Fruit fly (Drosophila melanogaster) whole organism, prepupa: ENCODE data around the gene CG34284.

Experiments used
- Blimp-1 ChIP-seq: fragments of 200-800 bp; sonication (Bioruptor generic); optimal IDR thresholded peaks from 3 replicates; lab custom pipeline; 2017; ENCODE audit warnings: missing biosample characterization, missing genetic modification characterization, mild to moderate bottlenecking, moderate library complexity, missing genetic modification reagents
- CG10631 ChIP-seq: fragments of 200-800 bp; sonication (Bioruptor generic); optimal IDR thresholded peaks from 2 replicates; lab custom pipeline; 2016; ENCODE audit warnings: missing biosample characterization, missing genetic modification characterization
- CG10669 ChIP-seq: fragments of 200-800 bp; sonication (Bioruptor generic); optimal IDR thresholded peaks from 3 replicates; lab custom pipeline; 2018; ENCODE audit warnings: missing biosample characterization, mild to moderate bottlenecking, missing genetic modification characterization, moderate library complexity
- CG11294 ChIP-seq: fragments of 200-800 bp; sonication (Bioruptor generic); IDR thresholded peaks from 2 replicates; pipeline ENCODE4 v1.3.6; 2022; ENCODE audit warnings: missing biosample characterization, missing genetic modification characterization
- CG11762 ChIP-seq: fragments of 200-800 bp; sonication (Bioruptor generic); optimal IDR thresholded peaks from 3 replicates; lab custom pipeline; 2016; ENCODE audit warnings: missing biosample characterization, missing genetic modification characterization; ENCODE audit not compliant: insufficient read depth
- CG15336 ChIP-seq: fragments of 200-800 bp; sonication (Bioruptor generic); IDR thresholded peaks from 2 replicates; pipeline ENCODE4 v1.3.6; 2022; ENCODE audit warnings: missing biosample characterization, missing genetic modification characterization
- CG3032 ChIP-seq: fragments of 200-800 bp; optimal IDR thresholded peaks from 2 replicates; lab custom pipeline; 2019; ENCODE audit warnings: missing biosample characterization, mild to moderate bottlenecking, missing genetic modification characterization, moderate library complexity
- CG31627 ChIP-seq: fragments of 200-800 bp; sonication (Bioruptor generic); optimal IDR thresholded peaks from 3 replicates; lab custom pipeline; 2016; ENCODE audit warnings: missing biosample characterization, missing genetic modification characterization
- CG32006 ChIP-seq: fragments of 200-800 bp; sonication (Bioruptor generic); optimal IDR thresholded peaks from 3 replicates; lab custom pipeline; 2017; ENCODE audit warnings: missing biosample characterization, mild to moderate bottlenecking, missing genetic modification characterization
- CG34406 ChIP-seq: fragments of 200-800 bp; sonication (Bioruptor generic); optimal IDR thresholded peaks from 3 replicates; lab custom pipeline; 2016; ENCODE audit warnings: missing biosample characterization, missing genetic modification characterization
- CG4318 ChIP-seq: fragments of 200-800 bp; sonication (Bioruptor generic); optimal IDR thresholded peaks from 3 replicates; lab custom pipeline; 2017; ENCODE audit warnings: missing biosample characterization, mild to moderate bottlenecking, missing genetic modification characterization
- CG6163 ChIP-seq: fragments of 200-800 bp; sonication (Bioruptor generic); IDR thresholded peaks from 3 replicates; pipeline ENCODE4 v1.3.6; 2022; ENCODE audit warnings: missing biosample characterization, missing genetic modification characterization
- CG6276 ChIP-seq: fragments of 200-800 bp; sonication (Bioruptor generic); optimal IDR thresholded peaks from 2 replicates; lab custom pipeline; 2017; ENCODE audit warnings: missing biosample characterization, mild to moderate bottlenecking, missing genetic modification characterization
- CG6808 ChIP-seq: fragments of 200-800 bp; sonication (Bioruptor generic); optimal IDR thresholded peaks from 3 replicates; lab custom pipeline; 2017; ENCODE audit warnings: missing biosample characterization, missing genetic modification characterization, mild to moderate bottlenecking, moderate library complexity, missing genetic modification reagents
- CG6854 ChIP-seq: fragments of 200-800 bp; sonication (Bioruptor generic); optimal IDR thresholded peaks from 2 replicates; lab custom pipeline; 2017; ENCODE audit warnings: missing biosample characterization, mild to moderate bottlenecking, missing genetic modification characterization
- CG7368 ChIP-seq: fragments of 200-800 bp; sonication (Bioruptor generic); optimal IDR thresholded peaks from 3 replicates; lab custom pipeline; 2016; ENCODE audit warnings: missing biosample characterization, missing genetic modification characterization
- CG8119 ChIP-seq: fragments of 200-800 bp; sonication (Bioruptor generic); IDR thresholded peaks from 3 replicates; pipeline ENCODE4 v1.3.6; 2022; ENCODE audit warnings: missing biosample characterization, missing genetic modification characterization
- CG8319 ChIP-seq: fragments of 200-800 bp; sonication (Bioruptor generic); optimal IDR thresholded peaks from 3 replicates; lab custom pipeline; 2016; ENCODE audit warnings: missing biosample characterization, missing genetic modification characterization
- Eip78C ChIP-seq: fragments of 200-800 bp; sonication (Bioruptor generic); peaks from one replicate; lab custom pipeline; 2016; ENCODE audit warnings: missing biosample characterization, missing genetic modification characterization
- Eip93F ChIP-seq: fragments of 200-800 bp; sonication (Bioruptor generic); optimal IDR thresholded peaks from 2 replicates; lab custom pipeline; 2016; ENCODE audit warnings: missing biosample characterization, mild to moderate bottlenecking, missing genetic modification characterization
- Ets96B ChIP-seq: fragments of 200-800 bp; optimal IDR thresholded peaks from 2 replicates; lab custom pipeline; 2019; ENCODE audit warnings: missing biosample characterization, mild to moderate bottlenecking, missing genetic modification characterization, moderate library complexity
- Gug ChIP-seq: fragments of 200-800 bp; sonication (Bioruptor generic); IDR thresholded peaks from 2 replicates; pipeline ENCODE4 v1.3.6; 2022; ENCODE audit warnings: missing biosample characterization, missing genetic modification characterization
- Hr38 ChIP-seq: sonication (Bioruptor generic); optimal IDR thresholded peaks from 2 replicates; lab custom pipeline; 2016; ENCODE audit warnings: missing biosample characterization, missing genetic modification characterization
- Hr39 ChIP-seq: fragments of 200-800 bp; sonication (Bioruptor generic); optimal IDR thresholded peaks from 2 replicates; lab custom pipeline; 2016; ENCODE audit warnings: missing biosample characterization, missing genetic modification characterization
- Met ChIP-seq: fragments of 200-800 bp; sonication (Bioruptor generic); optimal IDR thresholded peaks from 3 replicates; lab custom pipeline; 2016; ENCODE audit warnings: missing biosample characterization, missing genetic modification characterization
- OdsH ChIP-seq: fragments of 200-800 bp; sonication (Bioruptor generic); optimal IDR thresholded peaks from 3 replicates; lab custom pipeline; 2016; ENCODE audit warnings: missing biosample characterization, missing genetic modification characterization
- Smox ChIP-seq: fragments of 200-800 bp; sonication (Bioruptor generic); optimal IDR thresholded peaks from 3 replicates; lab custom pipeline; 2016; ENCODE audit warnings: missing biosample characterization, missing genetic modification characterization
- Sox15 ChIP-seq: fragments of 200-800 bp; sonication (Bioruptor generic); optimal IDR thresholded peaks from 3 replicates; lab custom pipeline; 2016; ENCODE audit warnings: missing biosample characterization, missing genetic modification characterization
- cyc ChIP-seq: fragments of 200-800 bp; sonication (Bioruptor generic); optimal IDR thresholded peaks from 3 replicates; lab custom pipeline; 2016; ENCODE audit warnings: missing biosample characterization, missing genetic modification characterization
- dac ChIP-seq: fragments of 200-800 bp; sonication (Bioruptor generic); optimal IDR thresholded peaks from 2 replicates; lab custom pipeline; 2017; ENCODE audit warnings: missing biosample characterization, mild to moderate bottlenecking, missing genetic modification characterization
- dsx ChIP-seq: fragments of 200-800 bp; optimal IDR thresholded peaks from 3 replicates; lab custom pipeline; 2019; ENCODE audit warnings: missing biosample characterization, mild to moderate bottlenecking, missing genetic modification characterization, moderate library complexity; ENCODE audit not compliant: poor library complexity, severe bottlenecking
- esn ChIP-seq: fragments of 200-800 bp; sonication (Bioruptor generic); optimal IDR thresholded peaks from 2 replicates; lab custom pipeline; 2016; ENCODE audit warnings: missing biosample characterization, mild to moderate bottlenecking, missing genetic modification characterization, moderate library complexity
- fd85E ChIP-seq: fragments of 200-800 bp; sonication (Bioruptor generic); optimal IDR thresholded peaks from 3 replicates; lab custom pipeline; 2016; ENCODE audit warnings: missing biosample characterization, missing genetic modification characterization
- fkh ChIP-seq: fragments of 200-800 bp; sonication (Bioruptor generic); optimal IDR thresholded peaks from 3 replicates; lab custom pipeline; 2017; ENCODE audit warnings: missing biosample characterization, mild to moderate bottlenecking, missing genetic modification characterization, moderate library complexity
- net ChIP-seq: fragments of 200-800 bp; sonication (Bioruptor generic); optimal IDR thresholded peaks from 3 replicates; lab custom pipeline; 2016; ENCODE audit warnings: missing biosample characterization, missing genetic modification characterization
- pdm3 ChIP-seq: fragments of 200-800 bp; sonication (Bioruptor generic); optimal IDR thresholded peaks from 3 replicates; lab custom pipeline; 2016; ENCODE audit warnings: missing biosample characterization, missing genetic modification characterization
- salr ChIP-seq, 2 experiments: fragments of 200-800 bp; sonication (Bioruptor generic); optimal IDR thresholded peaks; 3 replicates each; lab custom pipeline; 2016 to 2018; ENCODE audit warnings: missing biosample characterization in 2 of 2, missing genetic modification characterization in 2 of 2, mild to moderate bottlenecking in 1 of 2
- spab ChIP-seq: fragments of 200-800 bp; sonication (Bioruptor generic); optimal IDR thresholded peaks from 2 replicates; lab custom pipeline; 2017; ENCODE audit warnings: missing biosample characterization, mild to moderate bottlenecking, missing genetic modification characterization, missing genetic modification reagents
- ss ChIP-seq, 2 experiments: fragments of 200-800 bp; sonication (Bioruptor generic); optimal IDR thresholded peaks; 2 replicates in 1 of 2; 3 replicates in 1 of 2; lab custom pipeline; 2017 to 2018; ENCODE audit warnings: mild to moderate bottlenecking in 2 of 2, missing biosample characterization in 2 of 2, missing genetic modification characterization in 2 of 2, moderate library complexity in 1 of 2
- svp ChIP-seq: fragments of 200-800 bp; sonication (Bioruptor generic); peaks from one replicate; lab custom pipeline; 2016; ENCODE audit warnings: missing biosample characterization, missing genetic modification characterization
- topi ChIP-seq: fragments of 200-800 bp; sonication (Bioruptor generic); optimal IDR thresholded peaks from 3 replicates; lab custom pipeline; 2016; ENCODE audit warnings: missing biosample characterization, missing genetic modification characterization
- vri ChIP-seq: fragments of 200-800 bp; sonication (Bioruptor generic); optimal IDR thresholded peaks from 3 replicates; lab custom pipeline; 2016; ENCODE audit warnings: missing biosample characterization, mild to moderate bottlenecking, missing genetic modification characterization

The CG34284 gene

DNA sequence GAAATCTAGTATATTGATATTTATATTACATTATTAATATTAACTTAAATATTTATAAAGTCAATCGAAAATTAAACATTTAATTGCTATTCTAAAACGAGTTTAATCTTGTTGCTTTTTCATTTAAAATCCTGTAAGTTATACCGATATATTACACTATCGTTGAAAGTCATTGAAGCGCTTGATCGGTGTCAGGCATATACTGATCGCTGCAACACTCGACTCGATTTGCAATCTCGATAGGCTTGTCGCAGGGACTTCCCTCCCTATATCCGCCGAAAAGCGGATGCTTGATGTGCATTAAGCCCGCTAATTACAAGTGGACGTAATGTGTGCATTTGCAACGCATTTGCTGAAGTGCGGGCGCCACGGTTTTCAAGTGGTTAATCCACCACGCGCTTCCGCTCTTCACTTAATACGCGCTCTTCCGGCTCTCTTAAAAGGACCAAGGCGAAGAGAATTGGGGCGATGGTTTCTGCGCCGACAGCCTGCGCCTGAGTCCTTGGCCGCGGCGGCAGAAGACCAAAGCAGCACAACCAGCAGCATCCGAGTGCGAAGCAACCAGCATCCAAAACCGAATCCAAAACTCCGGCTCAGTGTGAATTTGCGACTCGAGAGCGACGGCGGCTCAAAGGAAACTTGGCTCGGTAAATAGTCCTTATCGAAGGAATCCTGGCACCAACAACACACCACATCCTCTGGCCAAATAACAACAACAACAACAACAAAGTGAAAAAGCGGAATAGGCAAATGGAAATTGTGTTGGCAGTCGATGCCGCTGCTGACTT, 26.4 kb upstream of the CG34284 start, which contains the start of gene CG42613 (continued):
- TF ChIP-seq OdsH (peak; percentile 40), dac (GFP tag; lab: Kevin White, UChicago) (peak; percentile 25), CG32006 (GFP tag; lab: Kevin White, UChicago) (peak; percentile 12), salr (GFP tag; optimal IDR thresholded peaks at IDR 0.05; lab: Kevin White, UChicago) (peak in 1 of 2 experiments; percentile 52), ss (GFP tag; optimal IDR thresholded peaks at IDR 0.05; lab: Kevin White, UChicago) (no peak), pdm3 (GFP tag; lab: Kevin White, UChicago) (peak; percentile 65), net (GFP tag; lab: Kevin White, UChicago) (peak; percentile 71), CG7368 (GFP tag; lab: Kevin White, UChicago) (peak; percentile 43), Sox15 (GFP tag; lab: Kevin White, UChicago) (no peak), CG15336 (GFP tag; lab: Robert Waterston, UW) (no peak), dsx (GFP tag; lab: Kevin White, UChicago) (no peak), esn (GFP tag; lab: Kevin White, UChicago) (peak; percentile 61), CG8119 (GFP tag; lab: Robert Waterston, UW) (no peak), CG6163 (GFP tag; lab: Robert Waterston, UW) (peak; percentile 77), fd85E (GFP tag; lab: Kevin White, UChicago) (peak; percentile 2), CG4318 (GFP tag; lab: Kevin White, UChicago) (no peak), CG10669 (GFP tag; lab: Kevin White, UChicago) (peak; percentile 31), cyc (GFP tag; lab: Kevin White, UChicago) (peak; percentile 65), Met (peak; percentile 60), fkh (no peak), CG3032 (no peak), Gug (no peak), Hr39 (GFP tag; lab: Kevin White, UChicago) (peak; percentile 40), CG10631 (peak; percentile 28), CG34406 (GFP tag; lab: Kevin White, UChicago) (peak; percentile 42), Eip93F (GFP tag; lab: Kevin White, UChicago) (no peak), Blimp-1 (peak; percentile 42), CG11294 (GFP tag; lab: Robert Waterston, UW) (no peak), svp (no peak), CG6808 (GFP tag; lab: Kevin White, UChicago) (peak; percentile 30), CG11762 (GFP tag; lab: Kevin White, UChicago) (peak; percentile 18), Smox (no peak), CG8319 (peak; percentile 44), Ets96B (tag; lab: Kevin White, UChicago) (no peak), Hr38 (GFP tag; lab: Kevin White, UChicago) (no peak), spab (no peak), topi (GFP tag; lab: Kevin White, UChicago) (peak; percentile 44)

DNA sequence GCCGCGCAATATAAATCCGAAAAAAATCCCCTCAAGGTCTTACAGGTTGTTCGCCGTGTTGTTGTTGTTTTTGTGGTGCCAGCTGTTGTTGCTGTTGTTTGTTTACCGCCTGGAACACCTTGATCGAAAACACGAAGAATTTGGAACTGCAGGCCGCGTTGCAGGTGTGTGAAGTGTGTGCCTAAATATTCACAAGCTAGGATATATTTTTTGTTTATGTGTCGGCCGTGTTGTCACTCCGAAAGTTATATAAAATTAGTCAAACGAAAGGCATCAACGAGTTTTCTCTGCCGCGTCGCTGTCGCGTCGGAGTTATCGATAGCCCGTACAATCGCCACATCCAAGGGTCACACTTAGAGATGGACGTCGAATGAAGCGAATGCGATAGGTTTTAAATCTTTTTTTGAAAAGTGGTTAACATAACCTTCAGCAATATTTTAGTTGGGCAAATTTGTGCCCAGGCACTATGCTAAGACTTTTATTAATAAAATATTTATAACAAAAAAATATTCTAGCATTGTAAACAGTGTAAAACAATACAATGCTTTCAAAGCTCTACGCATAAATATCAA, 25.7 kb upstream of the CG34284 start, which contains the start of gene Mpc1:
TSS of gene Mpc1 (minus strand) at position 314 of the 572 bp plus-strand sequence.
- TF ChIP-seq net (GFP tag; lab: Kevin White, UChicago): no peak
- TF ChIP-seq CG3032: no peak
- TF ChIP-seq CG6276 (GFP tag; lab: Kevin White, UChicago): no peak
- no peak for TF ChIP-seq Sox15 (GFP tag; lab: Kevin White, UChicago)
- no peak for TF ChIP-seq CG32006 (GFP tag; lab: Kevin White, UChicago)
- TF ChIP-seq spab: no peak
- no peak for TF ChIP-seq pdm3 (GFP tag; lab: Kevin White, UChicago)
- TF ChIP-seq vri: peak; percentile 64
- no peak for TF ChIP-seq CG8119 (GFP tag; lab: Robert Waterston, UW)
- peak; percentile 83 for TF ChIP-seq svp
- no peak for TF ChIP-seq CG6854 (GFP tag; lab: Kevin White, UChicago)
- TF ChIP-seq CG10631: no peak
- TF ChIP-seq CG6163 (GFP tag; lab: Robert Waterston, UW): peak; percentile 6; the same call in 1 of the 3 replicates
- no peak for TF ChIP-seq dsx (GFP tag; lab: Kevin White, UChicago)
- no peak for TF ChIP-seq Blimp-1
- TF ChIP-seq esn (GFP tag; lab: Kevin White, UChicago): no peak
- TF ChIP-seq fkh: peak; percentile 48
- TF ChIP-seq CG31627 (GFP tag; lab: Kevin White, UChicago): no peak
- peak; percentile 26 for TF ChIP-seq Eip78C (GFP tag; lab: Kevin White, UChicago)
- peak; percentile 20 for TF ChIP-seq Eip93F (GFP tag; lab: Kevin White, UChicago)
- TF ChIP-seq Met: no peak
- TF ChIP-seq, all 60 proteins: peak for 6
